Worm (Caenorhabditis elegans) whole organism, L3 larva: Measurements from ENCODE around the gene M116.5.

ENCODE experiments used
- R02D3.7 ChIP-seq: fragments of 150-350 bp; optimal IDR thresholded peaks from 2 replicates; lab custom pipeline; 2014; ENCODE audit warnings: missing biosample characterization, missing genetic modification characterization
- ZK546.5 ChIP-seq: sonication (generic microtip); optimal IDR thresholded peaks from 2 replicates; lab custom pipeline; 2017; ENCODE audit warnings: missing biosample characterization, missing genetic modification characterization
- aly-2 ChIP-seq: fragments of 150-350 bp; optimal IDR thresholded peaks from 2 replicates; lab custom pipeline; 2014; ENCODE audit warnings: missing biosample characterization, missing genetic modification characterization
- ama-1 ChIP-seq: fragments of 150-350 bp; optimal IDR thresholded peaks from 2 replicates; lab custom pipeline; 2018
- ceh-82 ChIP-seq: fragments of 150-350 bp; optimal IDR thresholded peaks from 2 replicates; lab custom pipeline; 2014; ENCODE audit warnings: missing biosample characterization, missing genetic modification characterization
- ceh-9 ChIP-seq: sonication (generic microtip); optimal IDR thresholded peaks from 2 replicates; lab custom pipeline; 2018; ENCODE audit warnings: missing biosample characterization, missing genetic modification characterization
- daf-12 ChIP-seq: fragments of 150-350 bp; optimal IDR thresholded peaks from 2 replicates; lab custom pipeline; 2014; ENCODE audit warnings: missing biosample characterization, missing genetic modification reagents, missing genetic modification characterization
- egl-27 ChIP-seq: sonication (generic microtip); optimal IDR thresholded peaks from 4 replicates; lab custom pipeline; 2017; ENCODE audit warnings: missing biosample characterization, missing genetic modification reagents, missing genetic modification characterization
- elt-1 ChIP-seq: fragments of 150-350 bp; optimal IDR thresholded peaks from 2 replicates; lab custom pipeline; 2014; ENCODE audit warnings: missing biosample characterization, missing genetic modification characterization
- elt-2 ChIP-seq: sonication (generic microtip); optimal IDR thresholded peaks from 2 replicates; lab custom pipeline; 2016; ENCODE audit warnings: missing genetic modification reagents, mild to moderate bottlenecking, missing genetic modification characterization, missing compliant biosample characterization
- elt-3 ChIP-seq, 3 experiments: fragments of 150-350 bp in 1 of 3; sonication (generic microtip) in 2 of 3; optimal IDR thresholded peaks; 2 replicates in 2 of 3; 4 replicates in 1 of 3; lab custom pipeline; 2014 to 2017; ENCODE audit warnings: missing biosample characterization in 3 of 3, missing genetic modification characterization in 3 of 3
- eor-1 ChIP-seq, 2 experiments: fragments of 150-350 bp; optimal IDR thresholded peaks; 2 replicates each; lab custom pipeline; 2014 to 2018; ENCODE audit warnings: missing biosample characterization in 2 of 2, missing genetic modification characterization in 2 of 2
- fos-1 ChIP-seq: fragments of 150-350 bp; optimal IDR thresholded peaks from 2 replicates; lab custom pipeline; 2014; ENCODE audit warnings: missing biosample characterization, missing genetic modification characterization
- hmg-11 ChIP-seq: sonication (generic microtip); optimal IDR thresholded peaks from 2 replicates; lab custom pipeline; 2016; ENCODE audit warnings: missing genetic modification characterization, missing compliant biosample characterization
- jun-1 ChIP-seq: fragments of 150-350 bp; optimal IDR thresholded peaks from 2 replicates; lab custom pipeline; 2014; ENCODE audit warnings: missing biosample characterization, missing genetic modification reagents, missing genetic modification characterization
- lin-39 ChIP-seq: fragments of 150-350 bp; optimal IDR thresholded peaks from 2 replicates; lab custom pipeline; 2018; ENCODE audit warnings: missing biosample characterization, missing genetic modification reagents, missing genetic modification characterization
- lsy-12 ChIP-seq: sonication (generic microtip); optimal IDR thresholded peaks from 2 replicates; lab custom pipeline; 2016; ENCODE audit warnings: mild to moderate bottlenecking, missing genetic modification characterization, missing compliant biosample characterization
- mdl-1 ChIP-seq: fragments of 150-350 bp; optimal IDR thresholded peaks from 2 replicates; lab custom pipeline; 2014; ENCODE audit warnings: missing biosample characterization, missing genetic modification characterization
- mml-1 ChIP-seq: fragments of 150-350 bp; sonication (generic microtip); optimal IDR thresholded peaks from 3 replicates; lab custom pipeline; 2014; ENCODE audit warnings: missing biosample characterization, missing genetic modification characterization
- nfya-1 ChIP-seq: sonication (generic microtip); optimal IDR thresholded peaks from 2 replicates; lab custom pipeline; 2017; ENCODE audit warnings: missing genetic modification characterization, mild to moderate bottlenecking, missing compliant biosample characterization, antibody characterized with exemption, moderate library complexity; ENCODE audit not compliant: insufficient read depth
- nhr-12 ChIP-seq: fragments of 150-350 bp; optimal IDR thresholded peaks from 2 replicates; lab custom pipeline; 2014; ENCODE audit warnings: missing biosample characterization, missing genetic modification characterization
- nhr-23 ChIP-seq: fragments of 150-350 bp; optimal IDR thresholded peaks from 2 replicates; lab custom pipeline; 2014; ENCODE audit warnings: missing biosample characterization, missing genetic modification reagents, missing genetic modification characterization
- nhr-25 ChIP-seq: sonication (generic microtip); optimal IDR thresholded peaks from 2 replicates; lab custom pipeline; 2017; ENCODE audit warnings: missing biosample characterization, missing genetic modification characterization
- nhr-28 ChIP-seq: fragments of 150-350 bp; optimal IDR thresholded peaks from 2 replicates; lab custom pipeline; 2014; ENCODE audit warnings: missing biosample characterization, missing genetic modification characterization
- nhr-43 ChIP-seq: sonication (generic microtip); optimal IDR thresholded peaks from 2 replicates; lab custom pipeline; 2016; ENCODE audit warnings: mild to moderate bottlenecking, missing genetic modification characterization, missing compliant biosample characterization; ENCODE audit not compliant: poor library complexity, severe bottlenecking
- nhr-67 ChIP-seq: fragments of 150-350 bp; optimal IDR thresholded peaks from 2 replicates; lab custom pipeline; 2014; ENCODE audit warnings: missing biosample characterization, missing genetic modification characterization
- nhr-76 ChIP-seq: fragments of 150-350 bp; sonication (generic microtip); optimal IDR thresholded peaks from 5 replicates; lab custom pipeline; 2014; ENCODE audit warnings: missing biosample characterization, missing genetic modification characterization
- nhr-77 ChIP-seq: fragments of 150-350 bp; optimal IDR thresholded peaks from 2 replicates; lab custom pipeline; 2014; ENCODE audit warnings: missing biosample characterization, missing genetic modification characterization
- pqm-1 ChIP-seq: fragments of 150-350 bp; optimal IDR thresholded peaks from 2 replicates; lab custom pipeline; 2017; ENCODE audit warnings: missing biosample characterization, missing genetic modification characterization, inconsistent platforms
- unc-62 ChIP-seq: fragments of 150-350 bp; sonication (generic microtip); optimal IDR thresholded peaks from 4 replicates; lab custom pipeline; 2014; ENCODE audit warnings: missing biosample characterization, missing genetic modification reagents, missing genetic modification characterization
- ztf-11 ChIP-seq: fragments of 150-350 bp; optimal IDR thresholded peaks from 2 replicates; lab custom pipeline; 2014; ENCODE audit warnings: missing biosample characterization, missing genetic modification characterization
- ztf-4 ChIP-seq: fragments of 150-350 bp; optimal IDR thresholded peaks from 2 replicates; lab custom pipeline; 2014; ENCODE audit warnings: missing biosample characterization, missing genetic modification characterization

The M116.5 gene

DNA sequence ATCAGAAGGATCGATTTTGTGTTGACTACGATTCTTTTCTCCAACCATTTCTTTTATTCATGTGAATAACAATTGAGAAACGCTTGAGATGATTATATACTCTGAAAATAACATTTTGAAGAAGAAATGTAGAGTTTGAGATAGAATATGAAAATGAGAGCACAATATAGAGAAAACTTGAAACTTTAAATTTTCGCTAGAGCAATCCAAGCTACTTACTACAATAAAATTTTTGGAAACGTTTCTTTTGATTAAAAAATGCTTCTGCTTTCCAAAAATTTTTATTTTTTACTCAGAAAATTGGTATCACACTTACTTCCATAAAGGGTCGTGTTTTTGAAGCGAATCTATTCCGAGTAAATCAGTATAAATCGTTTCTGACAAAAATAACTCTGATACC, at the start of gene M116.5:
Gene M116.5, minus strand, starts transcription at position 101 of the 400 bp plus-strand sequence.
- no peak for TF ChIP-seq ama-1
- TF ChIP-seq nfya-1 (tag; lab: Kevin White, UChicago): no peak
- no peak for TF ChIP-seq ZK546.5 (tag; lab: Kevin White, UChicago)
- no peak for TF ChIP-seq daf-12 (tag; lab: Kevin White, UChicago)
- TF ChIP-seq hmg-11: no peak
- no peak for TF ChIP-seq R02D3.7 (tag; lab: Kevin White, UChicago)
- no peak for TF ChIP-seq elt-1 (tag; lab: Kevin White, UChicago)

DNA sequence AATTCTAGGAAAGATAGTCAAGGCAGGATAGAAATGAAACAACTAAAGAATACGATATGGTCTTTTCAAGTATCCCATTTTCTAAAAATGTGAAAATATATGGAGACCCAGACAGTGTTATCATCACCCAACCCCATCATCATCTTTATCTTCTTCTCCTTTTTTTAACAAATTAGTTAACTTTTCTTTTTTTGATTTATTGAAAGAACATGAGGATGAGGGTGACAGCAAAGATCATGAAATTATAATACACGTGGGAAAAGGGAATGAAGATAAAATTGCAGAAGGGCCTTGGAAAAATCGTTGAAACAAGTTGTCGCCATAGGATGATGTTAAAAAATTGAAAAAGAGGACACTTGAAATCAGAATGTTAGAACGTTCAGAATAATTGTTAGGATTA, 43.3 kb upstream of the M116.5 start:
- TF ChIP-seq R02D3.7 (tag; lab: Kevin White, UChicago) (no peak), nhr-76 (tag; lab: Kevin White, UChicago) (no peak), mdl-1 (tag; lab: Kevin White, UChicago) (no peak), lsy-12 (tag; lab: Kevin White, UChicago) (no peak), ztf-11 (tag; lab: Kevin White, UChicago) (no peak), egl-27 (tag; lab: Kevin White, UChicago) (no peak), ztf-4 (tag; lab: Kevin White, UChicago) (no peak), nhr-67 (tag; lab: Kevin White, UChicago) (no peak), daf-12 (tag; lab: Kevin White, UChicago) (no peak), aly-2 (tag; lab: Kevin White, UChicago) (no peak), jun-1 (tag; lab: Kevin White, UChicago) (no peak), nhr-12 (tag; lab: Kevin White, UChicago) (no peak), hmg-11 (no peak), nhr-25 (no peak), ceh-9 (tag; lab: Kevin White, UChicago) (no peak), nhr-28 (tag; lab: Kevin White, UChicago) (no peak), elt-2 (no peak), fos-1 (no peak)
- TF ChIP-seq, all 47 proteins: peak for 0

DNA sequence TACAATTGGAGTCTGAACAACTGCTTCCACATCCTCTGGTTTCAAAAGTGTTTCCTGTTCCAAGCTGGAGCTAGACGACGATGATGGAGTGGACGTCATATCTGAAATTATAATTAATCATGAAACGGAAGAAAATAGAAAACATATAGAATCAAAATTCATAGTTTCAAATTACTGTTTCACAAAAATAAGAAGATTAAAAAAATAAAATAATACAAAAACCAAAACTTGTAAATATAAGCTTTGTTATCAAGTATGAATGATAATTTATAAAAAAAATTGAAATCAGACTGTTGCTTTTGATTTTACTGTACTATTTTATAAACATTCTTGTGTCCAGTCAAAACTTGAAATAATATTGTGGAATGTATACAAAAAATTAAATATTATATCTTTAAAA, 42.9 kb upstream of the M116.5 start, which contains the start of gene str-176:
Gene str-176, minus strand, starts transcription at position 101 of the 400 bp plus-strand sequence.
- TF ChIP-seq aly-2 (tag; lab: Kevin White, UChicago) (no peak), nhr-12 (tag; lab: Kevin White, UChicago) (no peak), eor-1 (tag; optimal IDR thresholded peaks at IDR 0.05; lab: Kevin White, UChicago) (no peak), lin-39 (tag; lab: Kevin White, UChicago) (no peak), lsy-12 (tag; lab: Kevin White, UChicago) (no peak), nhr-23 (no peak), nhr-28 (tag; lab: Kevin White, UChicago) (no peak)

DNA sequence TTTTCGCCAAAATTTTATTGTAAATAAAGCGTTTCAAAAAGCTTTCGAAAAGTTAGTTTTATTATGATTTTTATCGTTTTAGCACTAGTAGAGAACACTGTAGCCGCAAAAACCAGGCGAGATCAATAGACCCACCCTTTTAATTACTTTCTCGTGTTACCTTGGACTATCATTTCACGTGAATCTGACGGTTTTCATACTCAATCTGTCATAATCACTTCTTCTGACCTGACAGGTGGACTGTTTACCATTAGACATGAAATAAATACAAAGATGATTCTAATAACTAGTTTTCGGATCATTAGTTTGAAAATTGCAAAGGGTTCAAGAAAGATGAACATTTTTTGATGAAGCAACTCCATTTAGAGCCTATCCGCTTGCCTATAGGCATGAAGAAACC, 42.2 kb upstream of the M116.5 start:
- TF ChIP-seq ceh-82 (tag; lab: Kevin White, UChicago) (no peak), elt-3 (tag; optimal IDR thresholded peaks at IDR 0.05; lab: Kevin White, UChicago) (no peak), nhr-43 (tag; lab: Kevin White, UChicago) (peak; percentile 11), mdl-1 (tag; lab: Kevin White, UChicago) (peak; percentile 37), nhr-23 (peak; percentile 70), unc-62 (GFP tag; lab: Kevin White, UChicago) (peak; percentile 80), nhr-25 (peak; percentile 64), egl-27 (tag; lab: Kevin White, UChicago) (peak; percentile 41)

DNA sequence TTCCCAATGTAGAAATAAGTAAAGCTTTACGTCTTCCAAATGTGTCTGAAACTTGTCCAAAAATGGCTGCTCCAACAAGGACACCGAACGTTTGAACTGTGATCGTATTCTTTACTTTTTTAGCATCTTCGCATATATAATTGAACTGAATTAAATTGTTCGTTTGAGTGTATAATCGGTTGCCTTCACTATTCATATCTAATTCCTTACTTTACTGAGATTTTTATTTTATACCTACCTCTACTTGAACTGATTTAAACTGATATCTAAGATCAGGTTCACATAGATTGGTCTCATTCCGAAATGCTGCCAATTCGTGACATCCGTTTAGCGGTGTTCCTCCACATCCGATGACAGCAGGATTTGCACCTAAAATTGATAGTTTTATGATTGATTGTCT, 41.5 kb upstream of the M116.5 start:
- TF ChIP-seq nhr-67 (tag; lab: Kevin White, UChicago) (no peak), pqm-1 (no peak), ztf-4 (tag; lab: Kevin White, UChicago) (no peak), mml-1 (tag; lab: Kevin White, UChicago) (no peak), nhr-43 (tag; lab: Kevin White, UChicago) (no peak), daf-12 (tag; lab: Kevin White, UChicago) (no peak), nfya-1 (tag; lab: Kevin White, UChicago) (no peak), elt-2 (no peak), nhr-77 (tag; lab: Kevin White, UChicago) (no peak)
